Worm (Caenorhabditis elegans): ENCODE results near the gene F26D2.16.

The F26D2.16 gene

DNA sequence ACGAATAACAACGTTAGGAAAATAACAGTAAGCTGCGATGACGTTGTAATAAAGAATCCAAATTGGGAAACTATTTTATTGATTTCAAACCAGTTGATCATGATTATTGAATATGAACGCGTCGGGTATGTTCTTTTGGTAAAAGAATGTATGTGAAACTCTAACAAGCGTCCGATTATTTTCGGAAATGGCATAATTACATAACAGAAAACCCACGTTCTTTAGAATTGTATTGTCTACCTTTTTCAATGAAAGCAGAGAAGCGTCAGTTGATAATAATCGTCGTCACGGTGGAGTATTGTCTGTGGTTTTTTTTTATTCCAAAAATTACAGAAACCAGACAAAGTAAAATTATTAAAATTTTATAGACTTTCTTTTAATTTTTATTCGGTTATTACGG is 35.4 kb upstream of the F26D2.16 start, which contains the start of gene str-14:
str-14 (minus strand) TSS at position 101 of the 400 bp plus-strand sequence.
- TF ChIP-seq F49E8.2 (tag; optimal IDR thresholded peaks at IDR 0.05; ENCODE audit: insufficient read depth) (no peak), tlf-1 (GFP tag; optimal IDR thresholded peaks at IDR 0.05) (no peak), madf-6 (GFP tag; IDR thresholded peaks at IDR 0.05) (no peak)

- TF ChIP-seq bed-1 (GFP tag; IDR thresholded peaks at IDR 0.05) = no peak
- no peak for TF ChIP-seq Y67H2A.10 (GFP tag; conservative IDR thresholded peaks at IDR 0.05)
- no peak for TF ChIP-seq ccch-3 (GFP tag; optimal IDR thresholded peaks at IDR 0.05)
- no peak for TF ChIP-seq Y53F4B.3 (GFP tag; IDR thresholded peaks at IDR 0.05)
- TF ChIP-seq athp-1 (tag; optimal IDR thresholded peaks at IDR 0.05) = no peak
- TF ChIP-seq sptf-2 (GFP tag; optimal IDR thresholded peaks at IDR 0.05) = no peak
- no peak for TF ChIP-seq rcor-1 (GFP tag; IDR thresholded peaks at IDR 0.05)
- no peak for TF ChIP-seq nhr-120 (GFP tag; IDR thresholded peaks at IDR 0.05)
- TF ChIP-seq nfya-1 (tag; optimal IDR thresholded peaks at IDR 0.05; ENCODE audit: borderline replicate concordance, insufficient read depth) = no peak
- no peak for TF ChIP-seq egl-18 (GFP tag; IDR thresholded peaks at IDR 0.05)
- no peak for TF ChIP-seq B0261.1 (tag; optimal IDR thresholded peaks at IDR 0.05)
- TF ChIP-seq F10E7.11 (tag; optimal IDR thresholded peaks at IDR 0.05) = no peak
These were observed 28.1 kb upstream of the F26D2.16 start, which contains the start of gene T08G3.13 for ce11 chrV:16447735-16448134. T08G3.13 (plus strand) TSS chrV:16448035.

DNA sequence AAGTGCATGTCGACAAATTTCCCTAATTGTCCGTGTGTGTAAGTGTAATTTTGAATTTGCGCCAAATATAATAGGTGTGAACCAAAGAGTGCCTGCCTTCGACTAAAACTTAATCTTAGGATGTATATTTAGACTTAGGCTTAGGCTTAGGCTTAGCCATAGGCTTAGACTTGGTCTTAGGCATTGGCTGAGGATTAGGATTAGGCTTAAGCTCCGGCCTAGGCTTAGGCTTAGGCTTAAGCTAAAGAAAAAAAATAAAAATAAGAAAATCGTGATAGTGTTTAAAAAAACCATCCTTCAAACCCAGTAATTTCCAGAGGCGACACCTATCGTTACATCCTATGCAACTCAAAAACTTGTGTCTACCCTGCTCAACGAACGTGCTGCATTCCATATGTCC is 26.5 kb upstream of the F26D2.16 start:
- TF ChIP-seq sptf-2 (GFP tag; optimal IDR thresholded peaks at IDR 0.05) (no peak), dpl-1 (GFP tag; optimal IDR thresholded peaks at IDR 0.05) (no peak), madf-3 (GFP tag; IDR thresholded peaks at IDR 0.05) (no peak), egl-44 (GFP tag; IDR thresholded peaks at IDR 0.05) (no peak), F52B5.7 (tag; optimal IDR thresholded peaks at IDR 0.05) (no peak), zfh-2 (GFP tag; conservative IDR thresholded peaks at IDR 0.05) (no peak), attf-6 (GFP tag; IDR thresholded peaks at IDR 0.05) (no peak), B0019.2 (GFP tag; conservative IDR thresholded peaks at IDR 0.05) (no peak), lin-54 (GFP tag; optimal IDR thresholded peaks at IDR 0.05) (no peak)

DNA sequence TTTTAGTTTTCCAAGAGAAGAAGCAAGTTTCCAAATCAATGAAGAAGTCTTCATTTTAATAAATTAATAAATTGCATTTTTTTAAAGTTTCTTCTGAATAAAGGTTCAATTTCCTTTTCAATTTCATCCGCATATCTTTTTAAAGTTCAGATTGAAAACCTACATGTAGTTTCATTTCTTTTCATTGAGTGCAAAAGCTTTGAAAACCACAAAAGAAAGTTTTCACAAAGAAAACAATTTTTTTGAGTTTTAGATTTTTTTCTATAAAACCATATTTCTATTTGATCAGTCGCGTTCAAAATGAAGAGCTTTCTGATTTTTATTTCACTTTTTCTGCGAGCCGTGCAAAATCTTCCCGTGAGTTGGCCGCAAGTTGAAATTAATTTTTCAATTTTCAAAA is 26.0 kb upstream of the F26D2.16 start, which contains the start of gene T08G3.6:
T08G3.6 (plus strand) TSS at position 301 of the 400 bp plus-strand sequence.
- TF ChIP-seq egl-44 (GFP tag; IDR thresholded peaks at IDR 0.05) (no peak), hlh-12 (tag; optimal IDR thresholded peaks at IDR 0.05) (no peak), ztf-22 (GFP tag; optimal IDR thresholded peaks at IDR 0.05) (no peak), dpl-1 (GFP tag; optimal IDR thresholded peaks at IDR 0.05) (no peak), snpc-1.1 (tag; optimal IDR thresholded peaks at IDR 0.05; ENCODE audit: insufficient read depth) (no peak), nhr-179 (tag; optimal IDR thresholded peaks at IDR 0.05) (no peak), lsl-1 (GFP tag; optimal IDR thresholded peaks at IDR 0.05) (no peak), atf-7 (tag; optimal IDR thresholded peaks at IDR 0.05) (no peak), hrde-1 (tag; optimal IDR thresholded peaks at IDR 0.05; ENCODE audit: borderline replicate concordance) (no peak), zim-3 (tag; optimal IDR thresholded peaks at IDR 0.05) (no peak), nfya-2 (GFP tag; IDR thresholded peaks at IDR 0.05) (no peak), attf-6 (GFP tag; IDR thresholded peaks at IDR 0.05) (no peak), ccch-3 (GFP tag; optimal IDR thresholded peaks at IDR 0.05) (no peak), K12H6.12 (tag; optimal IDR thresholded peaks at IDR 0.05) (no peak), sptf-2 (GFP tag; optimal IDR thresholded peaks at IDR 0.05) (no peak), F22D6.2 (tag; optimal IDR thresholded peaks at IDR 0.05) (no peak), attf-3 (GFP tag; conservative IDR thresholded peaks at IDR 0.05) (no peak), lin-40 (tag; optimal IDR thresholded peaks at IDR 0.05) (no peak), repo-1 (tag; optimal IDR thresholded peaks at IDR 0.05) (no peak)

All from whole organism, young adult.